Fruit fly (Drosophila melanogaster): ENCODE data around the gene CG2656.

The CG2656 gene

dm6 chr3R:7135881-7136280 is 8.6 kb upstream of the CG2656 start, which contains the start of gene Fer1 (continued):
- TF ChIP-seq CG18599 (GFP tag; optimal IDR thresholded peaks at IDR 0.05) (no peak), Ravus (GFP tag; IDR thresholded peaks at IDR 0.05) (no peak), oc (tag; optimal IDR thresholded peaks at IDR 0.05) (peak; percentile 34), CG13296 (GFP tag; optimal IDR thresholded peaks at IDR 0.05) (no peak), Hey (tag; optimal IDR thresholded peaks at IDR 0.05) (no peak), Fer1 (GFP tag; optimal IDR thresholded peaks at IDR 0.05) (no peak), Nf-YA (GFP tag; IDR thresholded peaks at IDR 0.05) (no peak), Neu2 (GFP tag; optimal IDR thresholded peaks at IDR 0.05; ENCODE audit: borderline replicate concordance) (no peak), insv (GFP tag; optimal IDR thresholded peaks at IDR 0.05) (peak in 1 of 2 experiments; percentile 70), phol (tag; optimal IDR thresholded peaks at IDR 0.05) (no peak), Oli (tag; optimal IDR thresholded peaks at IDR 0.05) (no peak), Hr78 (GFP tag; optimal IDR thresholded peaks at IDR 0.05) (no peak), Gsc (GFP tag; IDR thresholded peaks at IDR 0.05) (no peak), rib (GFP tag; IDR thresholded peaks at IDR 0.05) (no peak), pzg (GFP tag; optimal IDR thresholded peaks at IDR 0.05) (no peak), D19A (tag; optimal IDR thresholded peaks at IDR 0.05) (no peak), Dad (GFP tag; optimal IDR thresholded peaks at IDR 0.05) (no peak), ara (GFP tag; IDR thresholded peaks at IDR 0.05) (no peak), ttk (GFP tag; IDR thresholded peaks at IDR 0.05) (no peak), disco-r (GFP tag; optimal IDR thresholded peaks at IDR 0.05) (no peak), CG8388 (GFP tag; optimal IDR thresholded peaks at IDR 0.05) (no peak), ssp (GFP tag; IDR thresholded peaks at IDR 0.05) (peak; percentile 39; the same call in 1 of the 2 replicates), CG13894 (tag; optimal IDR thresholded peaks at IDR 0.05) (no peak), Opbp (GFP tag; IDR thresholded peaks at IDR 0.05; ENCODE audit: partially characterized antibody) (no peak), Nf-YC (tag; optimal IDR thresholded peaks at IDR 0.05) (peak; percentile 97), Dp (GFP tag; optimal IDR thresholded peaks at IDR 0.05) (no peak), lbe (GFP tag; optimal IDR thresholded peaks at IDR 0.05) (no peak), CG12219 (GFP tag; optimal IDR thresholded peaks at IDR 0.05) (no peak), Jarid2 (GFP tag; optimal IDR thresholded peaks at IDR 0.05) (no peak), tup (GFP tag; optimal IDR thresholded peaks at IDR 0.05) (no peak), CG30020 (tag; optimal IDR thresholded peaks at IDR 0.05) (no peak), emc (GFP tag; optimal IDR thresholded peaks at IDR 0.05) (no peak), stwl (tag; optimal IDR thresholded peaks at IDR 0.05) (no peak), CG10462 (GFP tag; optimal IDR thresholded peaks at IDR 0.05) (no peak), chinmo (GFP tag; IDR thresholded peaks at IDR 0.05; ENCODE audit: partially characterized antibody) (0 out of 4 replicates have a peak, but pooled peaks have one; percentile 27), CG4328 (GFP tag; optimal IDR thresholded peaks at IDR 0.05) (no peak), Usf (GFP tag; optimal IDR thresholded peaks at IDR 0.05) (no peak), CG8290 (GFP tag; optimal IDR thresholded peaks at IDR 0.05) (no peak), CG8290 (tag; optimal IDR thresholded peaks at IDR 0.05) (no peak), dan (GFP tag; IDR thresholded peaks at IDR 0.05) (no peak), CG13624 (GFP tag; optimal IDR thresholded peaks at IDR 0.05) (no peak), schlank (tag; optimal IDR thresholded peaks at IDR 0.05) (no peak), CG10431 (GFP tag; optimal IDR thresholded peaks at IDR 0.05) (no peak), B-H1 (GFP tag; IDR thresholded peaks at IDR 0.05) (no peak), CG12391 (tag; optimal IDR thresholded peaks at IDR 0.05) (no peak), CG2889 (GFP tag; IDR thresholded peaks at IDR 0.05) (no peak), CG1602 (GFP tag; optimal IDR thresholded peaks at IDR 0.05) (no peak), CG12744 (GFP tag; optimal IDR thresholded peaks at IDR 0.05) (no peak), bigmax (GFP tag; optimal IDR thresholded peaks at IDR 0.05) (no peak), run (tag; optimal IDR thresholded peaks at IDR 0.05) (no peak), sr (GFP tag; IDR thresholded peaks at IDR 0.05) (no peak), CG34422 (GFP tag; IDR thresholded peaks at IDR 0.05) (0 out of 3 replicates have a peak, but pooled peaks have one; percentile 11)
